Fruit fly (Drosophila melanogaster) whole organism, prepupa: Measurements from ENCODE around the gene CG9316.

Experiments
- Blimp-1 ChIP-seq: fragments of 200-800 bp; sonication (Bioruptor generic); optimal IDR thresholded peaks from 3 replicates; lab custom pipeline; 2017; ENCODE audit warnings: missing biosample characterization, missing genetic modification characterization, mild to moderate bottlenecking, moderate library complexity, missing genetic modification reagents
- CG10631 ChIP-seq: fragments of 200-800 bp; sonication (Bioruptor generic); optimal IDR thresholded peaks from 2 replicates; lab custom pipeline; 2016; ENCODE audit warnings: missing biosample characterization, missing genetic modification characterization
- CG10669 ChIP-seq: fragments of 200-800 bp; sonication (Bioruptor generic); optimal IDR thresholded peaks from 3 replicates; lab custom pipeline; 2018; ENCODE audit warnings: missing biosample characterization, mild to moderate bottlenecking, missing genetic modification characterization, moderate library complexity
- CG11294 ChIP-seq: fragments of 200-800 bp; sonication (Bioruptor generic); IDR thresholded peaks from 2 replicates; pipeline ENCODE4 v1.3.6; 2022; ENCODE audit warnings: missing biosample characterization, missing genetic modification characterization
- CG11762 ChIP-seq: fragments of 200-800 bp; sonication (Bioruptor generic); optimal IDR thresholded peaks from 3 replicates; lab custom pipeline; 2016; ENCODE audit warnings: missing biosample characterization, missing genetic modification characterization; ENCODE audit not compliant: insufficient read depth
- CG11902 ChIP-seq: fragments of 200-800 bp; sonication (Bioruptor generic); optimal IDR thresholded peaks from 3 replicates; lab custom pipeline; 2016; ENCODE audit warnings: missing biosample characterization, missing genetic modification characterization
- CG15336 ChIP-seq: fragments of 200-800 bp; sonication (Bioruptor generic); IDR thresholded peaks from 2 replicates; pipeline ENCODE4 v1.3.6; 2022; ENCODE audit warnings: missing biosample characterization, missing genetic modification characterization
- CG1621 ChIP-seq: fragments of 200-800 bp; sonication (Bioruptor generic); optimal IDR thresholded peaks from 3 replicates; lab custom pipeline; 2018; ENCODE audit warnings: missing biosample characterization, mild to moderate bottlenecking, missing genetic modification characterization
- CG16779 ChIP-seq: fragments of 200-800 bp; sonication (Bioruptor generic); optimal IDR thresholded peaks from 3 replicates; lab custom pipeline; 2017; ENCODE audit warnings: missing biosample characterization, mild to moderate bottlenecking, missing genetic modification characterization
- CG3032 ChIP-seq: fragments of 200-800 bp; optimal IDR thresholded peaks from 2 replicates; lab custom pipeline; 2019; ENCODE audit warnings: missing biosample characterization, mild to moderate bottlenecking, missing genetic modification characterization, moderate library complexity
- CG31627 ChIP-seq: fragments of 200-800 bp; sonication (Bioruptor generic); optimal IDR thresholded peaks from 3 replicates; lab custom pipeline; 2016; ENCODE audit warnings: missing biosample characterization, missing genetic modification characterization
- CG32006 ChIP-seq: fragments of 200-800 bp; sonication (Bioruptor generic); optimal IDR thresholded peaks from 3 replicates; lab custom pipeline; 2017; ENCODE audit warnings: missing biosample characterization, mild to moderate bottlenecking, missing genetic modification characterization
- CG34406 ChIP-seq: fragments of 200-800 bp; sonication (Bioruptor generic); optimal IDR thresholded peaks from 3 replicates; lab custom pipeline; 2016; ENCODE audit warnings: missing biosample characterization, missing genetic modification characterization
- CG6163 ChIP-seq: fragments of 200-800 bp; sonication (Bioruptor generic); IDR thresholded peaks from 3 replicates; pipeline ENCODE4 v1.3.6; 2022; ENCODE audit warnings: missing biosample characterization, missing genetic modification characterization
- CG6276 ChIP-seq: fragments of 200-800 bp; sonication (Bioruptor generic); optimal IDR thresholded peaks from 2 replicates; lab custom pipeline; 2017; ENCODE audit warnings: missing biosample characterization, mild to moderate bottlenecking, missing genetic modification characterization
- CG6792 ChIP-seq: fragments of 200-800 bp; sonication (Bioruptor generic); optimal IDR thresholded peaks from 3 replicates; lab custom pipeline; 2016; ENCODE audit warnings: missing biosample characterization, missing genetic modification characterization
- CG6808 ChIP-seq: fragments of 200-800 bp; sonication (Bioruptor generic); optimal IDR thresholded peaks from 3 replicates; lab custom pipeline; 2017; ENCODE audit warnings: missing biosample characterization, missing genetic modification characterization, mild to moderate bottlenecking, moderate library complexity, missing genetic modification reagents
- CG6854 ChIP-seq: fragments of 200-800 bp; sonication (Bioruptor generic); optimal IDR thresholded peaks from 2 replicates; lab custom pipeline; 2017; ENCODE audit warnings: missing biosample characterization, mild to moderate bottlenecking, missing genetic modification characterization
- CG7368 ChIP-seq: fragments of 200-800 bp; sonication (Bioruptor generic); optimal IDR thresholded peaks from 3 replicates; lab custom pipeline; 2016; ENCODE audit warnings: missing biosample characterization, missing genetic modification characterization
- CG8119 ChIP-seq: fragments of 200-800 bp; sonication (Bioruptor generic); IDR thresholded peaks from 3 replicates; pipeline ENCODE4 v1.3.6; 2022; ENCODE audit warnings: missing biosample characterization, missing genetic modification characterization
- CG8319 ChIP-seq: fragments of 200-800 bp; sonication (Bioruptor generic); optimal IDR thresholded peaks from 3 replicates; lab custom pipeline; 2016; ENCODE audit warnings: missing biosample characterization, missing genetic modification characterization
- CG8632 ChIP-seq: fragments of 200-800 bp; sonication (Bioruptor generic); optimal IDR thresholded peaks from 3 replicates; lab custom pipeline; 2016; ENCODE audit warnings: missing biosample characterization, missing genetic modification characterization
- CG9139 ChIP-seq: fragments of 200-800 bp; sonication (Bioruptor generic); optimal IDR thresholded peaks from 3 replicates; lab custom pipeline; 2017; ENCODE audit warnings: missing biosample characterization, mild to moderate bottlenecking, missing genetic modification characterization
- Eip78C ChIP-seq: fragments of 200-800 bp; sonication (Bioruptor generic); peaks from one replicate; lab custom pipeline; 2016; ENCODE audit warnings: missing biosample characterization, missing genetic modification characterization
- Eip93F ChIP-seq: fragments of 200-800 bp; sonication (Bioruptor generic); optimal IDR thresholded peaks from 2 replicates; lab custom pipeline; 2016; ENCODE audit warnings: missing biosample characterization, mild to moderate bottlenecking, missing genetic modification characterization
- Ets21C ChIP-seq: fragments of 200-800 bp; sonication (Bioruptor generic); optimal IDR thresholded peaks from 3 replicates; lab custom pipeline; 2016; ENCODE audit warnings: missing biosample characterization, missing genetic modification characterization
- Ets96B ChIP-seq: fragments of 200-800 bp; optimal IDR thresholded peaks from 2 replicates; lab custom pipeline; 2019; ENCODE audit warnings: missing biosample characterization, mild to moderate bottlenecking, missing genetic modification characterization, moderate library complexity
- Gug ChIP-seq: fragments of 200-800 bp; sonication (Bioruptor generic); IDR thresholded peaks from 2 replicates; pipeline ENCODE4 v1.3.6; 2022; ENCODE audit warnings: missing biosample characterization, missing genetic modification characterization
- Hr39 ChIP-seq: fragments of 200-800 bp; sonication (Bioruptor generic); optimal IDR thresholded peaks from 2 replicates; lab custom pipeline; 2016; ENCODE audit warnings: missing biosample characterization, missing genetic modification characterization
- Hr4 ChIP-seq: fragments of 200-800 bp; sonication (Bioruptor generic); optimal IDR thresholded peaks from 3 replicates; lab custom pipeline; 2016; ENCODE audit warnings: missing biosample characterization, missing genetic modification characterization
- Met ChIP-seq: fragments of 200-800 bp; sonication (Bioruptor generic); optimal IDR thresholded peaks from 3 replicates; lab custom pipeline; 2016; ENCODE audit warnings: missing biosample characterization, missing genetic modification characterization
- OdsH ChIP-seq: fragments of 200-800 bp; sonication (Bioruptor generic); optimal IDR thresholded peaks from 3 replicates; lab custom pipeline; 2016; ENCODE audit warnings: missing biosample characterization, missing genetic modification characterization
- Sox102F ChIP-seq: fragments of 200-800 bp; sonication (Bioruptor generic); optimal IDR thresholded peaks from 2 replicates; lab custom pipeline; 2016; ENCODE audit warnings: missing biosample characterization, mild to moderate bottlenecking, missing genetic modification characterization
- Sox14 ChIP-seq: fragments of 200-800 bp; sonication (Bioruptor generic); optimal IDR thresholded peaks from 3 replicates; lab custom pipeline; 2016; ENCODE audit warnings: missing biosample characterization, missing genetic modification characterization
- Sox15 ChIP-seq: fragments of 200-800 bp; sonication (Bioruptor generic); optimal IDR thresholded peaks from 3 replicates; lab custom pipeline; 2016; ENCODE audit warnings: missing biosample characterization, missing genetic modification characterization
- achi ChIP-seq: fragments of 200-800 bp; sonication (Bioruptor generic); optimal IDR thresholded peaks from 3 replicates; lab custom pipeline; 2016; ENCODE audit warnings: missing biosample characterization, missing genetic modification characterization
- acj6 ChIP-seq: fragments of 200-800 bp; sonication (Bioruptor generic); optimal IDR thresholded peaks from 3 replicates; lab custom pipeline; 2016; ENCODE audit warnings: missing biosample characterization, missing genetic modification characterization
- cyc ChIP-seq: fragments of 200-800 bp; sonication (Bioruptor generic); optimal IDR thresholded peaks from 3 replicates; lab custom pipeline; 2016; ENCODE audit warnings: missing biosample characterization, missing genetic modification characterization
- eg ChIP-seq: fragments of 200-800 bp; sonication (Bioruptor generic); IDR thresholded peaks from 3 replicates; pipeline ENCODE4 v1.3.6; 2022; ENCODE audit warnings: missing biosample characterization, missing genetic modification characterization
- esn ChIP-seq: fragments of 200-800 bp; sonication (Bioruptor generic); optimal IDR thresholded peaks from 2 replicates; lab custom pipeline; 2016; ENCODE audit warnings: missing biosample characterization, mild to moderate bottlenecking, missing genetic modification characterization, moderate library complexity
- fd59A ChIP-seq: fragments of 200-800 bp; sonication (Bioruptor generic); optimal IDR thresholded peaks from 2 replicates; lab custom pipeline; 2017; ENCODE audit warnings: missing biosample characterization, mild to moderate bottlenecking, missing genetic modification characterization, missing genetic modification reagents
- fd85E ChIP-seq: fragments of 200-800 bp; sonication (Bioruptor generic); optimal IDR thresholded peaks from 3 replicates; lab custom pipeline; 2016; ENCODE audit warnings: missing biosample characterization, missing genetic modification characterization
- fkh ChIP-seq: fragments of 200-800 bp; sonication (Bioruptor generic); optimal IDR thresholded peaks from 3 replicates; lab custom pipeline; 2017; ENCODE audit warnings: missing biosample characterization, mild to moderate bottlenecking, missing genetic modification characterization, moderate library complexity
- net ChIP-seq: fragments of 200-800 bp; sonication (Bioruptor generic); optimal IDR thresholded peaks from 3 replicates; lab custom pipeline; 2016; ENCODE audit warnings: missing biosample characterization, missing genetic modification characterization
- pdm3 ChIP-seq: fragments of 200-800 bp; sonication (Bioruptor generic); optimal IDR thresholded peaks from 3 replicates; lab custom pipeline; 2016; ENCODE audit warnings: missing biosample characterization, missing genetic modification characterization
- salr ChIP-seq, 2 experiments: fragments of 200-800 bp; sonication (Bioruptor generic); optimal IDR thresholded peaks; 3 replicates each; lab custom pipeline; 2016 to 2018; ENCODE audit warnings: missing biosample characterization in 2 of 2, missing genetic modification characterization in 2 of 2, mild to moderate bottlenecking in 1 of 2
- spab ChIP-seq: fragments of 200-800 bp; sonication (Bioruptor generic); optimal IDR thresholded peaks from 2 replicates; lab custom pipeline; 2017; ENCODE audit warnings: missing biosample characterization, mild to moderate bottlenecking, missing genetic modification characterization, missing genetic modification reagents
- topi ChIP-seq: fragments of 200-800 bp; sonication (Bioruptor generic); optimal IDR thresholded peaks from 3 replicates; lab custom pipeline; 2016; ENCODE audit warnings: missing biosample characterization, missing genetic modification characterization
- vri ChIP-seq: fragments of 200-800 bp; sonication (Bioruptor generic); optimal IDR thresholded peaks from 3 replicates; lab custom pipeline; 2016; ENCODE audit warnings: missing biosample characterization, mild to moderate bottlenecking, missing genetic modification characterization

The CG9316 gene

DNA sequence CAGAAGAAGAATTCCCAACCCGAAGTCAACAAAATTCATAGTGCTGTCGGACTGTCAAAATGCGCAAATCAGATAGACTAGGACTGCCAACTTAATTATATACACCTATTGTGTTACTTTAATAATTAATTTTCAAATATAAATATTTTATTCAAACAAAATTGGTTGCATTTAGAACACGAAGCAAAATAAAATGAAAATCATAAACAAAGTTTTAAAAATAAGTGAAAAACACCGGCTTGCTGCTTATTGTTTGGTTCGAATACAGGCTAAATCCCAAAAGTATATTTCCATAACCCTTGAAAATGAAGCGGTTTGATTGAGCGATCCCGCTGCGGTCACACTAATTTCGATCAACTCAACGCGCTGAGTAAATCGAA is 31.4 kb upstream of the CG9316 start, which contains the start of the genes Rhau and dia:
Rhau (minus strand) TSS at position 178 of the 380 bp plus-strand sequence.
dia (plus strand) TSS at position 337 of the 380 bp plus-strand sequence.
- peak; percentile 58 for TF ChIP-seq Eip93F (GFP tag; lab: Kevin White, UChicago)
- peak; percentile 38 for TF ChIP-seq Eip78C (GFP tag; lab: Kevin White, UChicago)
- TF ChIP-seq fd85E (GFP tag; lab: Kevin White, UChicago), result no peak
- no peak for TF ChIP-seq CG9139 (GFP tag; lab: Kevin White, UChicago)
- TF ChIP-seq CG11902 (GFP tag; lab: Kevin White, UChicago), result no peak
- peak; percentile 10 for TF ChIP-seq acj6 (GFP tag; lab: Kevin White, UChicago)
- no peak for TF ChIP-seq Met
- TF ChIP-seq Blimp-1, result no peak

- TF ChIP-seq CG6792 (peak; percentile 50), Sox102F (no peak), CG6808 (GFP tag; lab: Kevin White, UChicago) (peak; percentile 65), salr (GFP tag; optimal IDR thresholded peaks at IDR 0.05; lab: Kevin White, UChicago) (peak; percentile 51 to 78), CG10669 (no peak), Sox14 (GFP tag; lab: Kevin White, UChicago) (peak; percentile 84), CG6854 (GFP tag; lab: Kevin White, UChicago) (peak; percentile 72), CG9139 (GFP tag; lab: Kevin White, UChicago) (peak; percentile 18), CG1621 (tag; lab: Kevin White, UChicago) (peak; percentile 44), eg (GFP tag; lab: Robert Waterston, UW) (peak; percentile 78), CG16779 (tag; lab: Kevin White, UChicago) (peak; percentile 46), CG6163 (peak; percentile 74), spab (GFP tag; lab: Kevin White, UChicago) (no peak), CG31627 (peak; percentile 80), fd59A (peak; percentile 16), CG10631 (GFP tag; lab: Kevin White, UChicago) (no peak), vri (no peak), Sox15 (GFP tag; lab: Kevin White, UChicago) (peak; percentile 21), pdm3 (GFP tag; lab: Kevin White, UChicago) (no peak), Hr39 (GFP tag; lab: Kevin White, UChicago) (peak; percentile 82), CG34406 (peak; percentile 52), CG15336 (GFP tag; lab: Robert Waterston, UW) (peak; percentile 59), esn (GFP tag; lab: Kevin White, UChicago) (peak; percentile 77), Ets96B (peak; percentile 56), CG8119 (GFP tag; lab: Robert Waterston, UW) (peak; percentile 70), achi (GFP tag; lab: Kevin White, UChicago) (peak; percentile 67), CG8319 (GFP tag; lab: Kevin White, UChicago) (peak; percentile 26), CG8632 (GFP tag; lab: Kevin White, UChicago) (peak; percentile 56), CG11902 (GFP tag; lab: Kevin White, UChicago) (peak; percentile 46), OdsH (GFP tag; lab: Kevin White, UChicago) (no peak), Hr4 (peak; percentile 82), cyc (GFP tag; lab: Kevin White, UChicago) (peak; percentile 67), CG11294 (GFP tag; lab: Robert Waterston, UW) (0 out of 2 replicates have a peak, but pooled peaks have one; percentile 11), Ets21C (GFP tag; lab: Kevin White, UChicago) (no peak), acj6 (GFP tag; lab: Kevin White, UChicago) (peak; percentile 61), Gug (peak; percentile 62; the same call in 1 of the 2 replicates), fd85E (GFP tag; lab: Kevin White, UChicago) (no peak), CG6276 (GFP tag; lab: Kevin White, UChicago) (peak; percentile 70), fkh (GFP tag; lab: Kevin White, UChicago) (no peak), CG7368 (GFP tag; lab: Kevin White, UChicago) (peak; percentile 43), net (peak; percentile 80), Blimp-1 (peak; percentile 17), CG11762 (GFP tag; lab: Kevin White, UChicago) (peak; percentile 51), CG3032 (tag; lab: Kevin White, UChicago) (peak; percentile 54), topi (GFP tag; lab: Kevin White, UChicago) (peak; percentile 75), CG32006 (GFP tag; lab: Kevin White, UChicago) (peak; percentile 76)
Observed at dm6 chr2L:20752160-20752559, 25.8 kb upstream of the CG9316 start, which contains the start of the genes Amacr and Ns4. Gene Amacr, minus strand, starts transcription at chr2L:20752341. Gene Ns4, plus strand, starts transcription at chr2L:20752476.
